Fruit fly (Drosophila melanogaster): ENCODE results near the gene CG13082.

CG13082 gene

DNA sequence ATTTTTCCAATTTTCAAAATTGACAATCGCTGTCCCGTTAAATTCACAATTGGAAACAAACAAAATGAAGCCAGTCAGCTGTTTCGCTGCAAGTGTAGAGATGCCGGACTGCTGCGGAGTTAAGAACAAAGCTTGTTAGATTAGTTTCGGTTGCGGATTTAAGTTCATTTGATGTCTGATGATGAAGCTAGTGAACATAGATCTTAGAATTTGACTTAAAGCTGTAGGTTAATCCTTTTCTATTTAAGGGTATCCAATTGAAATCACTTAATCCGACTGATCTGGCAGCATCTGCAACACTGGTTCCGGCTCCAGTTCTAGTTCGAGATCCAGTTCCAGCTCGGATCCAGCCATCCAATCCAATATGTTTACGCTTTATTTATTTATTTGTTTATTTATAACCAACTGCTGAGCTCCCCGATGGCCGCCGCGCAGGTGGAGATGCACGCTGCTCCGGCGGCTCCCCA lies 45.7 kb downstream of the CG13082 start, which contains the start of the genes PCNA2 and CG10366 (continued):
- TF ChIP-seq CG4854 (GFP tag; optimal IDR thresholded peaks at IDR 0.05) (peak; percentile 52), CG4424 (GFP tag; optimal IDR thresholded peaks at IDR 0.05) (peak; percentile 50), CG34224 (GFP tag; IDR thresholded peaks at IDR 0.05; ENCODE audit: partially characterized antibody) (peak; percentile 62; the same call in 1 of the 3 replicates), sqz (GFP tag; optimal IDR thresholded peaks at IDR 0.05) (no peak), zf30C (GFP tag; optimal IDR thresholded peaks at IDR 0.05) (no peak), CG31388 (GFP tag; optimal IDR thresholded peaks at IDR 0.05) (no peak), CG12071 (GFP tag; optimal IDR thresholded peaks at IDR 0.05) (no peak), CG12236 (GFP tag; optimal IDR thresholded peaks at IDR 0.05) (peak; percentile 48), CG15601 (tag; optimal IDR thresholded peaks at IDR 0.05) (peak; percentile 42), scrt (GFP tag; optimal IDR thresholded peaks at IDR 0.05) (no peak), CG2678 (tag; optimal IDR thresholded peaks at IDR 0.05) (peak; percentile 68), CG7963 (GFP tag; IDR thresholded peaks at IDR 0.05; ENCODE audit: partially characterized antibody) (no peak), Antp (GFP tag; optimal IDR thresholded peaks at IDR 0.05) (peak; percentile 81), Opbp (GFP tag; IDR thresholded peaks at IDR 0.05; ENCODE audit: partially characterized antibody) (no peak), Mes4 (GFP tag; optimal IDR thresholded peaks at IDR 0.05) (peak; percentile 56), CG9437 (GFP tag; optimal IDR thresholded peaks at IDR 0.05) (peak; percentile 28), fd102C (GFP tag; optimal IDR thresholded peaks at IDR 0.05) (no peak), Six4 (GFP tag; optimal IDR thresholded peaks at IDR 0.05) (peak; percentile 44), CG1832 (GFP tag; optimal IDR thresholded peaks at IDR 0.05) (no peak), CG3065 (GFP tag; optimal IDR thresholded peaks at IDR 0.05) (peak; percentile 52), ase (GFP tag; IDR thresholded peaks at IDR 0.05) (no peak), CG9797 (GFP tag; optimal IDR thresholded peaks at IDR 0.05) (peak; percentile 43), bowl (GFP tag; IDR thresholded peaks at IDR 0.05) (no peak), grn (GFP tag; optimal IDR thresholded peaks at IDR 0.05) (no peak), Asciz (GFP tag; optimal IDR thresholded peaks at IDR 0.05) (no peak), nerfin-1 (tag; optimal IDR thresholded peaks at IDR 0.05) (peak; percentile 55), CG34376 (GFP tag; optimal IDR thresholded peaks at IDR 0.05) (peak; percentile 70), CG11696 (GFP tag; IDR thresholded peaks at IDR 0.05) (no peak), ab (GFP tag; optimal IDR thresholded peaks at IDR 0.05) (no peak), B-H2 (GFP tag; optimal IDR thresholded peaks at IDR 0.05) (peak; percentile 70), CG4617 (GFP tag; optimal IDR thresholded peaks at IDR 0.05; ENCODE audit: borderline replicate concordance) (peak; percentile 87), CG30431 (GFP tag; optimal IDR thresholded peaks at IDR 0.05) (no peak), Oli (tag; optimal IDR thresholded peaks at IDR 0.05) (peak; percentile 28), gsb (GFP tag; IDR thresholded peaks at IDR 0.05) (no peak), D (optimal IDR thresholded peaks at IDR 0.05) (no peak), D (GFP tag; optimal IDR thresholded peaks at IDR 0.05) (peak; percentile 29), Trl (optimal IDR thresholded peaks at IDR 0.05) (no peak), Trl (GFP tag; optimal IDR thresholded peaks at IDR 0.05) (peak; percentile 85), CG3838 (GFP tag; optimal IDR thresholded peaks at IDR 0.05) (no peak), CG17829 (tag; optimal IDR thresholded peaks at IDR 0.05) (peak; percentile 77), CG33213 (GFP tag; optimal IDR thresholded peaks at IDR 0.05) (peak; percentile 89), cad (GFP tag; optimal IDR thresholded peaks at IDR 0.05) (no peak), bab2 (GFP tag; optimal IDR thresholded peaks at IDR 0.05) (peak; percentile 77), CG12155 (GFP tag; optimal IDR thresholded peaks at IDR 0.05) (peak; percentile 61), CG2120 (GFP tag; optimal IDR thresholded peaks at IDR 0.05) (peak; percentile 82), caup (GFP tag; optimal IDR thresholded peaks at IDR 0.05; ENCODE audit: severe bottlenecking) (peak; percentile 35), lab (GFP tag; optimal IDR thresholded peaks at IDR 0.05) (peak; percentile 69), Xrp1 (GFP tag; IDR thresholded peaks at IDR 0.05) (peak; percentile 61; the same call in 1 of the 2 replicates), C15 (GFP tag; IDR thresholded peaks at IDR 0.05) (no peak), unc-4 (GFP tag; IDR thresholded peaks at IDR 0.05; ENCODE audit: partially characterized antibody) (peak; percentile 41; the same call in 1 of the 2 replicates), Bteb2 (GFP tag; optimal IDR thresholded peaks at IDR 0.05) (peak; percentile 53)
